Worm (Caenorhabditis elegans): Measurements from ENCODE around the gene F11C1.10.

ce11 chrX:13014341-13014740 is 37.5 kb downstream of the F11C1.10 start:
- TF ChIP-seq flt-1 (GFP tag; IDR thresholded peaks at IDR 0.05) (no peak), ama-1 (optimal IDR thresholded peaks at IDR 0.05) (no peak), ets-7 (tag; optimal IDR thresholded peaks at IDR 0.05) (no peak), ceh-36 (tag; optimal IDR thresholded peaks at IDR 0.05) (no peak), tbx-11 (GFP tag; IDR thresholded peaks at IDR 0.05) (no peak), hmg-4 (GFP tag; optimal IDR thresholded peaks at IDR 0.05) (no peak), pes-1 (GFP tag; IDR thresholded peaks at IDR 0.05) (no peak), F13C5.2 (tag; optimal IDR thresholded peaks at IDR 0.05) (no peak)
